Fruit fly (Drosophila melanogaster): ENCODE measurements around the gene ppk28.

ppk28 gene

DNA sequence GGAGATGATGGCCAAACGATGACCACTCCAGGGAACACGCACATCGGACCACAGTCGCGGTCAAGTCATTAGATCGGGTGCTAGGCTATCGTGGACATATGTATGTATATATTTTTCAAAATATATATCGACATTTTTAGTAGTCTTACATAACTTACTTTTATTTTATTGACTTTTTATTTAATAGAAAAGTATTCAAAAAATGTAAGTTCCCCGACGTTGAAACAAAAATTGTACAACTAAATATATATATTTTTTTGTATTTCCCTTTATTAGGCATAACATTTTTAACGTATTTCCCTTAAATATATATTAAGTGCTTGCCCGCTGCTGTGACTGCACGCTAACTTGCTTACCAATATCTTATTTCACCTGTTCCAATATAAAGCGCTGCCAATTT is 9.3 kb downstream of the ppk28 start:
- TF ChIP-seq C15 (GFP tag; IDR thresholded peaks at IDR 0.05) (no peak), CG6683 (GFP tag; optimal IDR thresholded peaks at IDR 0.05) (no peak), CG32767 (GFP tag; IDR thresholded peaks at IDR 0.05) (peak; percentile 26; the same call in 1 of the 2 replicates), CG17361 (GFP tag; IDR thresholded peaks at IDR 0.05) (no peak), ab (GFP tag; optimal IDR thresholded peaks at IDR 0.05) (no peak), Aef1 (GFP tag; IDR thresholded peaks at IDR 0.05) (no peak), CG12155 (GFP tag; optimal IDR thresholded peaks at IDR 0.05) (no peak), CG10366 (GFP tag; IDR thresholded peaks at IDR 0.05) (peak; percentile 37; the same call in 1 of the 2 replicates), Sox100B (GFP tag; optimal IDR thresholded peaks at IDR 0.05) (peak; percentile 59), Nf-YA (GFP tag; IDR thresholded peaks at IDR 0.05) (no peak), Camta (GFP tag; optimal IDR thresholded peaks at IDR 0.05) (no peak), HLH54F (GFP tag; optimal IDR thresholded peaks at IDR 0.05) (no peak), HLH3B (GFP tag; IDR thresholded peaks at IDR 0.05) (0 out of 2 replicates have a peak, but pooled peaks have one; percentile 28), Xbp1 (GFP tag; optimal IDR thresholded peaks at IDR 0.05) (no peak), repo (GFP tag; optimal IDR thresholded peaks at IDR 0.05) (no peak), Trl (optimal IDR thresholded peaks at IDR 0.05) (no peak), Trl (GFP tag; optimal IDR thresholded peaks at IDR 0.05) (no peak), fd3F (GFP tag; optimal IDR thresholded peaks at IDR 0.05) (no peak), prd (optimal IDR thresholded peaks at IDR 0.05) (no peak), prd (GFP tag; IDR thresholded peaks at IDR 0.05) (peak; percentile 28; the same call in 1 of the 3 replicates), Oli (tag; optimal IDR thresholded peaks at IDR 0.05) (peak; percentile 20), lola (GFP tag; optimal IDR thresholded peaks at IDR 0.05) (no peak), CG6689 (GFP tag; IDR thresholded peaks at IDR 0.05) (0 out of 2 replicates have a peak, but pooled peaks have one; percentile 41), CG12236 (GFP tag; optimal IDR thresholded peaks at IDR 0.05) (no peak), ems (GFP tag; optimal IDR thresholded peaks at IDR 0.05) (no peak), CG6254 (GFP tag; optimal IDR thresholded peaks at IDR 0.05) (no peak), shn (GFP tag; optimal IDR thresholded peaks at IDR 0.05) (no peak), CG2889 (GFP tag; IDR thresholded peaks at IDR 0.05) (no peak), sens (GFP tag) (peak; percentile 57), schlank (tag; optimal IDR thresholded peaks at IDR 0.05) (no peak), chn (GFP tag; optimal IDR thresholded peaks at IDR 0.05) (no peak), YL-1 (GFP tag; optimal IDR thresholded peaks at IDR 0.05) (no peak), CG11695 (GFP tag; IDR thresholded peaks at IDR 0.05) (no peak), CG18262 (tag; optimal IDR thresholded peaks at IDR 0.05) (peak; percentile 39), ttk (GFP tag; IDR thresholded peaks at IDR 0.05) (no peak), HmgD (GFP tag; optimal IDR thresholded peaks at IDR 0.05) (no peak), Ets65A (GFP tag) (no peak), CG7556 (GFP tag; optimal IDR thresholded peaks at IDR 0.05) (peak; percentile 3), Mad (GFP tag; optimal IDR thresholded peaks at IDR 0.05) (no peak), jing (GFP tag; optimal IDR thresholded peaks at IDR 0.05) (no peak), dmrt99B (tag; optimal IDR thresholded peaks at IDR 0.05) (peak; percentile 55), mam (GFP tag; optimal IDR thresholded peaks at IDR 0.05) (no peak), CG4730 (GFP tag; IDR thresholded peaks at IDR 0.05) (no peak), crp (GFP tag; optimal IDR thresholded peaks at IDR 0.05) (no peak), CG3065 (GFP tag; optimal IDR thresholded peaks at IDR 0.05) (no peak), Taf1 (GFP tag; IDR thresholded peaks at IDR 0.05) (no peak), phol (tag; optimal IDR thresholded peaks at IDR 0.05) (peak; percentile 39), CG11696 (GFP tag; IDR thresholded peaks at IDR 0.05) (peak; percentile 60), sisA (GFP tag; IDR thresholded peaks at IDR 0.05) (peak; percentile 41), CG4424 (GFP tag; optimal IDR thresholded peaks at IDR 0.05) (peak; percentile 12), lmd (GFP tag; IDR thresholded peaks at IDR 0.05) (0 out of 2 replicates have a peak, but pooled peaks have one; percentile 11), dysf (GFP tag; IDR thresholded peaks at IDR 0.05) (peak; percentile 52; the same call in 2 of the 3 replicates), Ssrp (tag; optimal IDR thresholded peaks at IDR 0.05) (no peak)

Data from whole organism, embryonic.